Worm (Caenorhabditis elegans): Measurements from ENCODE around the gene E04D5.4.

E04D5.4 gene

ce11 chrII:10471790-10472189 lies 31.7 kb downstream of the E04D5.4 start, which contains the start of gene ZK666.2:
ZK666.2 (minus strand) TSS chrII:10471890.
- TF ChIP-seq M03D4.4 (tag; optimal IDR thresholded peaks at IDR 0.05), result no peak
- TF ChIP-seq snpc-4 (tag; optimal IDR thresholded peaks at IDR 0.05), result no peak
- no peak for TF ChIP-seq lin-32 (GFP tag; optimal IDR thresholded peaks at IDR 0.05)
- no peak for TF ChIP-seq bed-3 (GFP tag; optimal IDR thresholded peaks at IDR 0.05)
- no peak for TF ChIP-seq mab-5 (tag; optimal IDR thresholded peaks at IDR 0.05)
- no peak for TF ChIP-seq hlh-1 (tag; optimal IDR thresholded peaks at IDR 0.05)
- no peak for TF ChIP-seq nhr-28 (tag; optimal IDR thresholded peaks at IDR 0.05)
- no peak for TF ChIP-seq mep-1 (tag; optimal IDR thresholded peaks at IDR 0.05)
- TF ChIP-seq elt-3 (tag; optimal IDR thresholded peaks at IDR 0.05), result no peak
- no peak for TF ChIP-seq ceh-39 (tag; optimal IDR thresholded peaks at IDR 0.05)
- no peak for TF ChIP-seq lin-13 (tag; optimal IDR thresholded peaks at IDR 0.05)
- TF ChIP-seq lsy-2 (tag; optimal IDR thresholded peaks at IDR 0.05), result no peak

DNA sequence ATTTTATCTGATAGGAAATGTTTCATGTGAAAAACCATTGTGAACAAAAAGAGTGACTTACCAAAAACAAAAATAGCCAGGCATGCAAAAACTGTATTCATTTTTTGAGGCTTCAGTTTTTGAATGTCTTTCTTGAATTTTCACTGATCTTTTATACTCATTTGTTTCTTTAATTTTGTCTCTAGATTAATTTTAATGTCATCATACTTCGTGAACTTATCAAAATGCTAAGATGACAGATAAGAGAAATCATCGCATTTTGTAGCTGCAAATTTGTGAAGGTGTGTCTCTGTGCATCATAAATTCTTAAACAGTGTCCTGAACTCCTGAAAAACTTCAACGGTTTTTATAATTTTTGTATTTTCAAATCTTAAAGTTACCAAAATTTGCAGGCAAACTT lies 36.0 kb downstream of the E04D5.4 start, which contains the start of gene clec-58:
Gene clec-58, minus strand, starts transcription at position 101 of the 400 bp plus-strand sequence.
- TF ChIP-seq nhr-237 (tag; optimal IDR thresholded peaks at IDR 0.05) (no peak), ztf-11 (tag; optimal IDR thresholded peaks at IDR 0.05) (no peak), blmp-1 (tag; optimal IDR thresholded peaks at IDR 0.05) (no peak), nhr-28 (tag; optimal IDR thresholded peaks at IDR 0.05) (no peak), nhr-76 (tag; optimal IDR thresholded peaks at IDR 0.05) (no peak), nhr-12 (tag; optimal IDR thresholded peaks at IDR 0.05) (no peak), mep-1 (tag; optimal IDR thresholded peaks at IDR 0.05) (no peak), tbx-8 (GFP tag; optimal IDR thresholded peaks at IDR 0.05) (no peak), sptf-1 (tag; optimal IDR thresholded peaks at IDR 0.05) (no peak), unc-62 (GFP tag; optimal IDR thresholded peaks at IDR 0.05) (no peak), lin-32 (GFP tag; optimal IDR thresholded peaks at IDR 0.05) (no peak), ham-2 (GFP tag; optimal IDR thresholded peaks at IDR 0.05) (no peak), elt-1 (tag; optimal IDR thresholded peaks at IDR 0.05; ENCODE audit: borderline replicate concordance, insufficient read depth) (no peak), snpc-4 (tag; optimal IDR thresholded peaks at IDR 0.05) (no peak), mab-5 (tag; optimal IDR thresholded peaks at IDR 0.05) (no peak), unc-39 (tag; optimal IDR thresholded peaks at IDR 0.05) (no peak), flh-1 (GFP tag; optimal IDR thresholded peaks at IDR 0.05) (no peak), hlh-1 (tag; optimal IDR thresholded peaks at IDR 0.05) (no peak), zip-8 (tag; optimal IDR thresholded peaks at IDR 0.05) (no peak)

ce11 chrII:10476959-10477358 lies 36.9 kb downstream of the E04D5.4 start, which contains the start of gene ZK666.4:
ZK666.4 (plus strand) TSS chrII:10477259.
- TF ChIP-seq blmp-1 (tag; optimal IDR thresholded peaks at IDR 0.05) (no peak), ceh-83 (GFP tag; optimal IDR thresholded peaks at IDR 0.05) (no peak), lin-32 (GFP tag; optimal IDR thresholded peaks at IDR 0.05) (no peak), snpc-4 (tag; optimal IDR thresholded peaks at IDR 0.05) (no peak), nhr-237 (tag; optimal IDR thresholded peaks at IDR 0.05) (no peak), ham-2 (GFP tag; optimal IDR thresholded peaks at IDR 0.05) (no peak), hlh-1 (tag; optimal IDR thresholded peaks at IDR 0.05) (no peak), ceh-43 (GFP tag; optimal IDR thresholded peaks at IDR 0.05) (no peak), unc-39 (tag; optimal IDR thresholded peaks at IDR 0.05) (no peak), zip-8 (tag; optimal IDR thresholded peaks at IDR 0.05) (no peak), flh-1 (GFP tag; optimal IDR thresholded peaks at IDR 0.05) (no peak), ceh-39 (tag; optimal IDR thresholded peaks at IDR 0.05) (no peak), nhr-12 (tag; optimal IDR thresholded peaks at IDR 0.05) (no peak), elt-1 (tag; optimal IDR thresholded peaks at IDR 0.05; ENCODE audit: borderline replicate concordance, insufficient read depth) (no peak)

- TF ChIP-seq ham-2 (GFP tag; optimal IDR thresholded peaks at IDR 0.05) (no peak), ceh-39 (tag; optimal IDR thresholded peaks at IDR 0.05) (no peak), cnd-1 (tag; optimal IDR thresholded peaks at IDR 0.05) (no peak), nhr-2 (tag; optimal IDR thresholded peaks at IDR 0.05) (no peak), flh-1 (GFP tag; optimal IDR thresholded peaks at IDR 0.05) (no peak), nhr-12 (tag; optimal IDR thresholded peaks at IDR 0.05) (no peak), unc-120 (tag; optimal IDR thresholded peaks at IDR 0.05; ENCODE audit: poor library complexity, severe bottlenecking) (no peak), nhr-28 (tag; optimal IDR thresholded peaks at IDR 0.05) (no peak), lsy-2 (tag; optimal IDR thresholded peaks at IDR 0.05) (no peak), ceh-83 (GFP tag; optimal IDR thresholded peaks at IDR 0.05) (no peak), drap-1 (GFP tag; optimal IDR thresholded peaks at IDR 0.05) (no peak), snpc-4 (tag; optimal IDR thresholded peaks at IDR 0.05) (no peak), M03D4.4 (tag; optimal IDR thresholded peaks at IDR 0.05) (no peak), ceh-43 (GFP tag; optimal IDR thresholded peaks at IDR 0.05) (no peak), nhr-237 (tag; optimal IDR thresholded peaks at IDR 0.05) (no peak), sptf-1 (tag; optimal IDR thresholded peaks at IDR 0.05) (no peak), unc-39 (tag; optimal IDR thresholded peaks at IDR 0.05) (no peak), nhr-76 (tag; optimal IDR thresholded peaks at IDR 0.05) (no peak), elt-3 (tag; optimal IDR thresholded peaks at IDR 0.05) (no peak), hlh-1 (tag; optimal IDR thresholded peaks at IDR 0.05) (no peak)
These were observed 39.3 kb downstream of the E04D5.4 start, which contains the start of gene clec-59 for ce11 chrII:10479348-10479747. clec-59 (minus strand) TSS chrII:10479448.
